Worm (Caenorhabditis elegans) whole organism, young adult: Measurements from ENCODE around the gene F13H8.2.

Experiments
- Y95B8A.8 ChIP-seq: fragments of 200-800 bp; sonication (Bioruptor generic); IDR thresholded peaks from 2 replicates; pipeline ENCODE4 v1.3.6; 2022; ENCODE audit warnings: missing genetic modification reagents, missing genetic modification characterization, missing compliant biosample characterization
- bed-2 ChIP-seq: fragments of 200-800 bp; sonication (Bioruptor generic); IDR thresholded peaks from 2 replicates; pipeline ENCODE4 v1.3.6; 2022; ENCODE audit warnings: missing genetic modification reagents, missing genetic modification characterization, missing compliant biosample characterization
- lin-26 ChIP-seq: fragments of 200-800 bp; sonication (Bioruptor generic); IDR thresholded peaks from 2 replicates; pipeline ENCODE4 v1.3.6; 2022; ENCODE audit warnings: missing genetic modification reagents, missing genetic modification characterization, missing compliant biosample characterization

- TF ChIP-seq lin-26 (GFP tag; lab: Robert Waterston, UW) (no peak), bed-2 (GFP tag; lab: Robert Waterston, UW) (no peak), Y95B8A.8 (GFP tag; lab: Robert Waterston, UW) (no peak)
Observed at ce11 chrII:6288104-6288503, 17.9 kb downstream of the F13H8.2 start.
